Fruit fly (Drosophila melanogaster): Measurements from ENCODE around the gene CG13693.

- TF ChIP-seq OdsH (GFP tag; optimal IDR thresholded peaks at IDR 0.05) (no peak), Hr78 (GFP tag; optimal IDR thresholded peaks at IDR 0.05) (no peak), dsf (GFP tag; optimal IDR thresholded peaks at IDR 0.05; ENCODE audit: borderline replicate concordance) (no peak), usp (GFP tag; optimal IDR thresholded peaks at IDR 0.05) (no peak)
These were observed 10.8 kb downstream of the CG13693 start for dm6 chr2L:243123-243522.

All from whole organism, wandering third instar larva.